Worm (Caenorhabditis elegans) whole organism, L4 larva: Measurements from ENCODE around the gene C25H3.1.

Experiments used
- Y48G9A.11 ChIP-seq: fragments of 200-800 bp; sonication (Bioruptor generic); IDR thresholded peaks from 2 replicates; pipeline ENCODE4 v1.3.6; 2022; ENCODE audit warnings: missing genetic modification reagents, missing genetic modification characterization, missing compliant biosample characterization
- ama-1 ChIP-seq: fragments of 150-350 bp; optimal IDR thresholded peaks from 2 replicates; lab custom pipeline; 2014; ENCODE audit warnings: inconsistent platforms, mixed read lengths
- lsy-2 ChIP-seq, 2 experiments: fragments of 150-350 bp in 1 of 2; sonication (generic microtip) in 1 of 2; optimal IDR thresholded peaks; 2 replicates each; lab custom pipeline; 2014 to 2017; ENCODE audit warnings: missing biosample characterization in 2 of 2, missing genetic modification characterization in 2 of 2
- nhr-102 ChIP-seq: sonication (generic microtip); optimal IDR thresholded peaks from 2 replicates; lab custom pipeline; 2016; ENCODE audit warnings: mild to moderate bottlenecking, missing genetic modification characterization, moderate library complexity, missing compliant biosample characterization
- nhr-25 ChIP-seq: sonication (generic microtip); optimal IDR thresholded peaks from 2 replicates; lab custom pipeline; 2017; ENCODE audit warnings: missing genetic modification characterization, mild to moderate bottlenecking, missing compliant biosample characterization, antibody characterized with exemption, moderate library complexity, borderline replicate concordance; ENCODE audit not compliant: insufficient read depth
- snpc-4 ChIP-seq: fragments of 150-350 bp; optimal IDR thresholded peaks from 2 replicates; lab custom pipeline; 2014; ENCODE audit warnings: missing biosample characterization, missing genetic modification characterization
- unc-130 ChIP-seq: sonication (generic microtip); optimal IDR thresholded peaks from 2 replicates; lab custom pipeline; 2016; ENCODE audit warnings: missing genetic modification reagents, missing genetic modification characterization, missing compliant biosample characterization
- unc-62 ChIP-seq, 3 experiments: fragments of 150-350 bp in 1 of 3; sonication (generic microtip); optimal IDR thresholded peaks in 2 of 3; peaks in 1 of 3; 1 replicate in 1 of 3; 2 replicates in 2 of 3; lab custom pipeline; 2014 to 2017; ENCODE audit warnings: missing biosample characterization in 3 of 3, missing genetic modification characterization in 3 of 3, missing genetic modification reagents in 3 of 3, missing genotype in 1 of 3

DNA sequence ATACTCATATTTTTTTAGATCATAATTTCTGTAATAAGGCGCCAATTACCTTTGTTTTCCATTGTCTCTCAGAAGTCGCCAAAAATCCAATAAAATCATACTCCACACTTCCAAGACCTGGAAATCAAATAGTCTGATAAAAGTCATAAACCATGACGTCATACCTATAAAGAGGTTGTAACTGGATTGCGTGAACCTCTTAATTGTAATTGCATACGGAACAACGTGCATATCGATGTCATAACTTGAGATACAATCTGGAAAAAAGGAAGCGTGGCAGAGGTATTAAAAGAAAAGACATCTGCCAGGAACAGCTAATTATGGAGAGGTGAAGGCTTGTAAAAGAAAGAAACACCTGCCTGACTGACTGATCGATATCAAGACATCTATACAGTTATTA is 46.2 kb downstream of the C25H3.1 start, which contains the start of gene F10C1.9:
- TF ChIP-seq nhr-102 (no peak), nhr-25 (tag; lab: Kevin White, UChicago) (no peak), unc-62 (GFP tag; optimal IDR thresholded peaks at IDR 0.05 in 1 of 2; lab: Kevin White, UChicago) (no peak), unc-62 (tag; optimal IDR thresholded peaks at IDR 0.05; lab: Kevin White, UChicago) (no peak), lsy-2 (tag; optimal IDR thresholded peaks at IDR 0.05; lab: Kevin White, UChicago) (no peak), snpc-4 (tag; lab: Kevin White, UChicago) (no peak), Y48G9A.11 (GFP tag; lab: Robert Waterston, UW) (no peak), ama-1 (lab: Kevin White, UChicago) (no peak), unc-130 (GFP tag; lab: Kevin White, UChicago) (no peak)
